Worm (Caenorhabditis elegans): Measurements from ENCODE around the gene Y41D4A.1.

The Y41D4A.1 gene

DNA sequence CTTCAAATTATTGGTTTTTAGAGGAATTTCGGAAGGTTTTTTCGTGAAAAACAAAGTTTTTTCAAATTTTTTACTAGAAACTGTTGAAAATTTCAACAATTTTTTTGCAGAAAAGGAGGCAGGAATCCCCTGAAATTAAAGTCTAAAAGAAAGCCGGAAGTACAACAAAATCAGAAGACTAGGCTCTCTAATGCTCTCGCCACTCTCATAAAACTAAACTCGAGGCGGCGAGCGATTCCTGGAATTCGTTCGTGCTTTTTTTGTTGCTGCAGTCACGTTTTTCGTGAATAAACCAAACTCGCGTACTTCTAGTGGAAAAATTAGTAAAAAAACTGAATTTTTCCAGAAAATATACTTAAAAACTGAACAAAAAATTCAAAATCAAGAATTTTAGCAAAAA is 33.1 kb upstream of the Y41D4A.1 start:
- TF ChIP-seq ztf-11 (tag; optimal IDR thresholded peaks at IDR 0.05): no peak
- TF ChIP-seq cnd-1 (tag; optimal IDR thresholded peaks at IDR 0.05): no peak
- no peak for TF ChIP-seq tbx-8 (GFP tag; optimal IDR thresholded peaks at IDR 0.05)
- TF ChIP-seq unc-39 (tag; optimal IDR thresholded peaks at IDR 0.05): no peak
- TF ChIP-seq mep-1 (tag; optimal IDR thresholded peaks at IDR 0.05): no peak
- TF ChIP-seq lin-32 (GFP tag; optimal IDR thresholded peaks at IDR 0.05): no peak
- TF ChIP-seq lin-13 (tag; optimal IDR thresholded peaks at IDR 0.05): no peak

DNA sequence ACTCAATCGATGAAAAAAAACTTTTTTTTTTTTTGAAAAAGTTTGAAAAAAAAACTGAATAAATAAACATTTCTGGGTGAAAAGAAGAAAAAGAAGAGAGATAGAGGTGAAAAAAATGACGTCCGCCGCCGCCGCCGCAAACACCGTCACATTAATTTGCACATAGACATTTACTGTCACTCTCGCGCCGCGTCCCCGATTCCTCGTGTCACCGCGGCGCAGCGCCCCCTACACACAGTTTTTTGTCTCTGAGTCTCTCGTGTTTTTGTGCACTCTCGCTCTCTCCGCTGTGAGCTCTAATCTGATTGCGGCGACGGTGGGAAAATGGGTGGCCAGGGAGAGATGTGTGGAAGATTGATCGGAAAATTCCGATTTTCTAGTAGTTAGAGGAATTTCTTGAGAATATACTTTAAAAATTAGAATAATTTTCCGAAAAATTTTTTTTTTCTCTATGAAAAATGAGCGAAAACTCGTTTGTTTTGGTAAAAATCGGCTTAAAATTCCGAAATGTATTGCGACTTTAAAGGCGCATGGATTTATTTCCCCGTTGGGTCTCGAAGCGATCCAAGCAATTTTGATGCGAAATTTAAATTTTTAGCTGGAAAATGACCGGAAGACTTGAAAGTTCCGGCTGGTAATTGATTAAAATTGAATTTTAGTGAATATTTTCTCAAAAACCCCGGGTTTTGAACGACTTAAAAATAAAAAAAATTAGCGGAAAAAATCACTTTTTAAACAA is 32.4 kb upstream of the Y41D4A.1 start:
- no peak for TF ChIP-seq M03D4.4 (tag; optimal IDR thresholded peaks at IDR 0.05)
- no peak for TF ChIP-seq ces-1 (GFP tag; optimal IDR thresholded peaks at IDR 0.05)
- no peak for TF ChIP-seq pha-4 (tag; optimal IDR thresholded peaks at IDR 0.05)
- no peak for TF ChIP-seq cnd-1 (tag; optimal IDR thresholded peaks at IDR 0.05)
- no peak for TF ChIP-seq nhr-2 (tag; optimal IDR thresholded peaks at IDR 0.05)
- no peak for TF ChIP-seq lin-13 (tag; optimal IDR thresholded peaks at IDR 0.05)
- no peak for TF ChIP-seq mls-2 (tag; optimal IDR thresholded peaks at IDR 0.05)
- TF ChIP-seq ham-2 (GFP tag; optimal IDR thresholded peaks at IDR 0.05): no peak
- TF ChIP-seq elt-1 (tag; optimal IDR thresholded peaks at IDR 0.05; ENCODE audit: borderline replicate concordance, insufficient read depth): no peak
- no peak for TF ChIP-seq mep-1 (tag; optimal IDR thresholded peaks at IDR 0.05)
- no peak for TF ChIP-seq ztf-11 (tag; optimal IDR thresholded peaks at IDR 0.05)
- TF ChIP-seq ceh-39 (tag; optimal IDR thresholded peaks at IDR 0.05): no peak
- TF ChIP-seq elt-3 (tag; optimal IDR thresholded peaks at IDR 0.05): no peak
- TF ChIP-seq unc-39 (tag; optimal IDR thresholded peaks at IDR 0.05): no peak
- no peak for TF ChIP-seq lsy-2 (tag; optimal IDR thresholded peaks at IDR 0.05)
- TF ChIP-seq flh-1 (GFP tag; optimal IDR thresholded peaks at IDR 0.05): no peak
- TF ChIP-seq nhr-28 (tag; optimal IDR thresholded peaks at IDR 0.05): no peak
- TF ChIP-seq zip-8 (tag; optimal IDR thresholded peaks at IDR 0.05): no peak
- no peak for TF ChIP-seq blmp-1 (tag; optimal IDR thresholded peaks at IDR 0.05)

DNA sequence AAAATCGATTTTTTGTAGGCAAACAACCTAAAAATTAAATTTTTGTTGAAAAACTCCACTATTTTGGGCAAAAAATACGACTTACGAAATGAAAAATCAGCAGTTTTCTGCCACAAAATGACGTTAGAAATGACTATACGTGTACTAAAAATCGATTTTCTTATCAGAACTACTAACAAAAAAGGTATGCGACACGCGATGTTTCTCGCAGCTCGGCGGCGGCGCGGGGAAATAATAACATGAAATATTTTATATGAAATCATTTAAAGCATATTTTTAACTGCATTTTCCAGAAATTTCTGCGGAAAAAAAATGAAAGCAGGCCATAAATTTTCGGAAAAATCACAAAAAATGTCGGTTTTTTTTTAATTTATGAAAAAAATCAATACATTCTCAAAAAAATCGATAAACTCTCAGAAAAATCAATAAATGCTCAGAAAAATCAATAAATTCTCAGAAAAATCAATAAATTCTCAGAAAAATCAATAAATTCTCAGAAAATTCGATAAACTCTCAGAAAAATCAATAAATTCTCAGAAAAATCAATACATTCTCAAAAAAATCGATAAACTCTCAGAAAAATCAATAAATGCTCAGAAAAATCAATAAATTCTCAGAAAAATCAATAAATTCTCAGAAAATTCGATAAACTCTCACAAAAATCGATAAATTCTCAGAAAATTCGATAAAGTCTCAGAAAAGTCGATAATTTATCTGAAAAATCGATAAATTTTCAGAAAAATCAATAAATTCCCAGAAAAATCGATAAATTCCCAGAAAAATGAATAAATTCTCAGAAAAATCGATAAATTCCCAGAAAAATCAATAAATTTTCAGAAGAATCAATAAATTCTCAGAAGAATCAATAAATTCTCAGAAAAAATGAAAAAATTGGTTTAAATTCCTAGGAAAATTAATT is 31.6 kb upstream of the Y41D4A.1 start, which contains the start of gene ptpn-22:
ptpn-22 (minus strand) TSS at position 158 of the 919 bp plus-strand sequence.
- TF ChIP-seq hlh-1 (tag; optimal IDR thresholded peaks at IDR 0.05) (no peak), snpc-4 (tag; optimal IDR thresholded peaks at IDR 0.05) (no peak), nhr-237 (tag; optimal IDR thresholded peaks at IDR 0.05) (no peak), tbx-8 (GFP tag; optimal IDR thresholded peaks at IDR 0.05) (no peak), nhr-12 (tag; optimal IDR thresholded peaks at IDR 0.05) (no peak), unc-39 (tag; optimal IDR thresholded peaks at IDR 0.05) (no peak), lin-13 (tag; optimal IDR thresholded peaks at IDR 0.05) (no peak), drap-1 (GFP tag; optimal IDR thresholded peaks at IDR 0.05) (no peak), ces-1 (GFP tag; optimal IDR thresholded peaks at IDR 0.05) (no peak), elt-1 (tag; optimal IDR thresholded peaks at IDR 0.05; ENCODE audit: borderline replicate concordance, insufficient read depth) (no peak), mls-2 (tag; optimal IDR thresholded peaks at IDR 0.05) (no peak), blmp-1 (tag; optimal IDR thresholded peaks at IDR 0.05) (no peak), nhr-76 (tag; optimal IDR thresholded peaks at IDR 0.05) (no peak), ceh-43 (GFP tag; optimal IDR thresholded peaks at IDR 0.05) (no peak), unc-62 (GFP tag; optimal IDR thresholded peaks at IDR 0.05) (no peak), ceh-39 (tag; optimal IDR thresholded peaks at IDR 0.05) (no peak), sem-2 (GFP tag; optimal IDR thresholded peaks at IDR 0.05) (no peak), nhr-2 (tag; optimal IDR thresholded peaks at IDR 0.05) (no peak)

DNA sequence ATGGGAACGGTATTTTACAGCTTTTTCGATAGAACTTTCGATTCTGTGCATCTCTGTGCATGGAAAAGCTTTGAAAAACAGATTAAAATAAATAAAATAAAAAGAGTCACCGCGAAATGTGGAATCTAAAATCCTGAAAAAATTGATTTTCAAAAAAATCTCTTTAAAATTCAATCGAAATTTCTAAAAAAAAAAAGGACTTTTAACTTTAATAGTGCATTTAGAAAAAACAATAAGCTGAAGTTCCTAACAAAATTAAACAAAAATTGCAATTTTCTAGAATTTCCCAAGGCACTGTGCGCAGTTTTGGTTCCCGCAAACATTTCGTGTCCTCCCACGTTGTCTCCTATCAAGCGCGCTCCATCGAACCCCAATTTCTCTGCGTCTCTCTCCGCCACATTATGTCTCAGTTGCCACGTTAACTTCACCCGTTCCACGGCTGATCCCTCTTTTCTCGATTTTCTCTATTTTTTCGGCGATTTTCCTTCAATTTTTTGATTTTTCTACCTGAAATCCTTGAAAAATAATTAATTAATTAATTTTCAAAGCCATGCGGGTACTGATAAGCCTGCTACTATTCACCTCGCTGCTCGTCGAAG is 26.4 kb upstream of the Y41D4A.1 start, which contains the start of the genes Y41D4A.6 and Y41D4A.4:
Y41D4A.6 (minus strand) TSS at position 51 of the 599 bp plus-strand sequence.
Y41D4A.4 (plus strand) TSS at position 549 of the 599 bp plus-strand sequence.
- TF ChIP-seq drap-1 (GFP tag; optimal IDR thresholded peaks at IDR 0.05) (peak; percentile 57), nhr-2 (tag; optimal IDR thresholded peaks at IDR 0.05) (no peak), nhr-237 (tag; optimal IDR thresholded peaks at IDR 0.05) (peak; percentile 83), cnd-1 (tag; optimal IDR thresholded peaks at IDR 0.05) (peak; percentile 61), mab-5 (tag; optimal IDR thresholded peaks at IDR 0.05) (no peak), flh-1 (GFP tag; optimal IDR thresholded peaks at IDR 0.05) (no peak), blmp-1 (tag; optimal IDR thresholded peaks at IDR 0.05) (no peak), lsy-2 (tag; optimal IDR thresholded peaks at IDR 0.05) (peak; percentile 55), ces-1 (GFP tag; optimal IDR thresholded peaks at IDR 0.05) (peak; percentile 90), zip-8 (tag; optimal IDR thresholded peaks at IDR 0.05) (no peak), unc-39 (tag; optimal IDR thresholded peaks at IDR 0.05) (no peak), sptf-1 (tag; optimal IDR thresholded peaks at IDR 0.05) (peak; percentile 84), ham-2 (GFP tag; optimal IDR thresholded peaks at IDR 0.05) (peak; percentile 11), sem-2 (GFP tag; optimal IDR thresholded peaks at IDR 0.05) (peak; percentile 43), bed-3 (GFP tag; optimal IDR thresholded peaks at IDR 0.05) (peak; percentile 58), ceh-43 (GFP tag; optimal IDR thresholded peaks at IDR 0.05) (peak; percentile 39), mep-1 (tag; optimal IDR thresholded peaks at IDR 0.05) (peak; percentile 68), mls-2 (tag; optimal IDR thresholded peaks at IDR 0.05) (peak; percentile 70), lin-32 (GFP tag; optimal IDR thresholded peaks at IDR 0.05) (no peak), nhr-12 (tag; optimal IDR thresholded peaks at IDR 0.05) (no peak), ceh-83 (GFP tag; optimal IDR thresholded peaks at IDR 0.05) (peak; percentile 67), nhr-28 (tag; optimal IDR thresholded peaks at IDR 0.05) (no peak), tbx-8 (GFP tag; optimal IDR thresholded peaks at IDR 0.05) (peak; percentile 57), unc-120 (tag; optimal IDR thresholded peaks at IDR 0.05; ENCODE audit: poor library complexity, severe bottlenecking) (peak; percentile 63), hlh-1 (tag; optimal IDR thresholded peaks at IDR 0.05) (no peak), pha-4 (tag; optimal IDR thresholded peaks at IDR 0.05) (peak; percentile 69), snpc-4 (tag; optimal IDR thresholded peaks at IDR 0.05) (no peak), lin-13 (tag; optimal IDR thresholded peaks at IDR 0.05) (peak; percentile 73), unc-62 (GFP tag; optimal IDR thresholded peaks at IDR 0.05) (peak; percentile 5), elt-3 (tag; optimal IDR thresholded peaks at IDR 0.05) (no peak), M03D4.4 (tag; optimal IDR thresholded peaks at IDR 0.05) (peak; percentile 68)
